Worm (Caenorhabditis elegans) whole organism, late embryonic: ENCODE measurements around the gene srv-4.

Source experiments
- C38D4.7 ChIP-seq: fragments of 200-800 bp; sonication (Bioruptor generic); optimal IDR thresholded peaks from 2 replicates; lab custom pipeline; 2018; ENCODE audit warnings: mild to moderate bottlenecking, missing genetic modification characterization, moderate library complexity, missing compliant biosample characterization
- F13H6.1 ChIP-seq: sonication (generic microtip); optimal IDR thresholded peaks from 2 replicates; lab custom pipeline; 2016; ENCODE audit warnings: missing genetic modification characterization, missing compliant biosample characterization
- K09A11.1 ChIP-seq: sonication (generic microtip); optimal IDR thresholded peaks from 2 replicates; lab custom pipeline; 2017; ENCODE audit warnings: antibody characterized with exemption, mild to moderate bottlenecking, missing genetic modification characterization, missing compliant biosample characterization; ENCODE audit not compliant: insufficient read depth
- ahr-1 ChIP-seq: sonication (generic microtip); optimal IDR thresholded peaks from 2 replicates; lab custom pipeline; 2016; ENCODE audit warnings: missing genetic modification characterization, missing compliant biosample characterization
- ama-1 ChIP-seq: fragments of 150-350 bp; optimal IDR thresholded peaks from 2 replicates; lab custom pipeline; 2014
- dmd-4 ChIP-seq: sonication (generic microtip); optimal IDR thresholded peaks from 2 replicates; lab custom pipeline; 2016; ENCODE audit warnings: borderline replicate concordance, missing genetic modification characterization, missing compliant biosample characterization
- nhr-11 ChIP-seq: fragments of 150-350 bp; optimal IDR thresholded peaks from 2 replicates; lab custom pipeline; 2014; ENCODE audit warnings: missing biosample characterization, missing genetic modification characterization
- pax-1 ChIP-seq: fragments of 150-350 bp; optimal IDR thresholded peaks from 2 replicates; lab custom pipeline; 2014; ENCODE audit warnings: missing biosample characterization, missing genetic modification characterization
- pha-2 ChIP-seq: sonication (generic microtip); optimal IDR thresholded peaks from 2 replicates; lab custom pipeline; 2017; ENCODE audit warnings: mild to moderate bottlenecking, missing genetic modification characterization, missing compliant biosample characterization
- unc-3 ChIP-seq, 2 experiments: fragments of 200-800 bp in 1 of 2; sonication (Bioruptor generic) in 1 of 2; sonication (generic microtip) in 1 of 2; conservative IDR thresholded peaks in 1 of 2; optimal IDR thresholded peaks in 1 of 2; 2 replicates each; pipeline versions ENCODE4 v1.3.6 to Lab custom; 2016 to 2022; ENCODE audit warnings: missing compliant biosample characterization in 2 of 2, missing genetic modification characterization in 2 of 2, missing genetic modification reagents in 1 of 2

ce11 chrIV:4243830-4244406 lies 44.3 kb downstream of the srv-4 start:
- no peak for TF ChIP-seq pax-1 (tag; lab: Kevin White, UChicago)
- peak; percentile 95 for TF ChIP-seq dmd-4 (tag; lab: Kevin White, UChicago)
- TF ChIP-seq unc-3 (GFP tag; conservative IDR thresholded peaks at IDR 0.05; lab: Robert Waterston, UW): no peak
- no peak for TF ChIP-seq unc-3 (tag; optimal IDR thresholded peaks at IDR 0.05; lab: Kevin White, UChicago)
- TF ChIP-seq ahr-1: no peak
- no peak for TF ChIP-seq nhr-11 (tag; lab: Kevin White, UChicago)
- no peak for TF ChIP-seq K09A11.1 (tag; lab: Kevin White, UChicago)
- no peak for TF ChIP-seq F13H6.1 (tag; lab: Kevin White, UChicago)
- no peak for TF ChIP-seq ama-1 (lab: Kevin White, UChicago)
- no peak for TF ChIP-seq pha-2 (tag; lab: Kevin White, UChicago)
- no peak for TF ChIP-seq C38D4.7 (GFP tag; lab: Kevin White, UChicago)
